Fruit fly (Drosophila melanogaster): ENCODE measurements around the gene bif.

bif gene

DNA sequence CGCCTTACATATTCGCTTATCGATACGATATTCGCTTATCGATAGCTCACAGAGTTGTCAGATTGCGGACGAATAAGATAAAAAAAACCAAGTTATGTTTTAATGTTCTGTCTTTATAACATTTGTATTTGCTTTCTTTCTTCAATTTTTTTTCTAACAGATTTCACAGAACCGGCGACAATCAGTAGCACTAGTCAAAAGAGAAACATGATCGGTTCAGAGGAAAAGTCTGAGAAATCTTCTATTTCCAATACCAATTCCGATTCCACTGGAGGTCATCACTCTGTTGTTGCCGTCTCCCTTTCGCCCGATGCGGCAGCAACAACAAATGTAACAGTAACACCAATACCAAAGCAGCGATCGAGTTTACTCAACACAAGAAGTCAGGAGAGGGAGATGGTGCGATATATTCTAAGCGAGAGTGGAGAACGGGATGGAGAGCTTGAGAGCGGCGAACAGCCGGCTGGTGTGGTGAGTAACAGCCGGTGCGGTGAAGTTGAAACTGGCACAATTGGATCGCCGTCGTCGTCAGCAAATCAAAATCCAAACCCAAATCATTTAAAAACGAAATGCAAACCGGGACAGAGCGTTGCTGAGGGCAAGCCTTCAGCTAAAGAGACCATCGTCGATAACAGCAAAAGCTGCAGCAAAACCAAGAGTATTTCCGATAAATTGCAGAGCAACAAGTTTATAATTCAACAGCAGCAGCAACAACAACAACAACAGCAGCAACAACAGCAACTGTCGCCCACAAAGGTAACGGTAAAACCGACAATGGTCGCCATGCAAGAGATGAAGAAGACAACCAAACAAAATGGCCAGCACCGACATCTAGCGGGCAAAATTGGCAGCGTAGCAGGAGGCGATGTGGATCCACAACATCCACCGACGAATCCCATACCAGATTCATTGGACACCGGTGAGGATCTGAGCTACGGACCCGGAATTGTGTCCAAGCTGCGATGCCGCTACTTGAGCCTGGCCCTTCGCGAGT, 3.1 kb downstream of the bif start (continued):
- TF ChIP-seq crp (GFP tag; optimal IDR thresholded peaks at IDR 0.05), result peak in 1 of 2 experiments; percentile 23
- TF ChIP-seq CG16779 (GFP tag; IDR thresholded peaks at IDR 0.05), result no peak
- TF ChIP-seq p53 (GFP tag; optimal IDR thresholded peaks at IDR 0.05), result no peak
- peak; percentile 75 for TF ChIP-seq fu2 (GFP tag; optimal IDR thresholded peaks at IDR 0.05)
- TF ChIP-seq Abd-B (GFP tag; optimal IDR thresholded peaks at IDR 0.05), result peak; percentile 35
- no peak for TF ChIP-seq CG11723 (GFP tag; optimal IDR thresholded peaks at IDR 0.05)
- no peak for TF ChIP-seq disco-r (GFP tag; optimal IDR thresholded peaks at IDR 0.05)
- peak; percentile 46; the same call in 1 of the 2 replicates for TF ChIP-seq lmd (GFP tag; IDR thresholded peaks at IDR 0.05)
- no peak for TF ChIP-seq Hr39 (optimal IDR thresholded peaks at IDR 0.05)
- peak; percentile 75 for TF ChIP-seq sug (tag; optimal IDR thresholded peaks at IDR 0.05)
- peak; percentile 68 for TF ChIP-seq pros (GFP tag; optimal IDR thresholded peaks at IDR 0.05)
- peak; percentile 71 for TF ChIP-seq Bteb2 (GFP tag; optimal IDR thresholded peaks at IDR 0.05)
- TF ChIP-seq Ravus (GFP tag; IDR thresholded peaks at IDR 0.05), result no peak
- TF ChIP-seq CrebB (tag; optimal IDR thresholded peaks at IDR 0.05), result no peak
- peak; percentile 65 for TF ChIP-seq CG10147 (GFP tag; optimal IDR thresholded peaks at IDR 0.05)
- TF ChIP-seq CG17361 (GFP tag; IDR thresholded peaks at IDR 0.05), result peak; percentile 64
- TF ChIP-seq CG12219 (GFP tag; optimal IDR thresholded peaks at IDR 0.05), result no peak
- TF ChIP-seq rib (GFP tag; IDR thresholded peaks at IDR 0.05), result no peak
- TF ChIP-seq Kr (GFP tag; optimal IDR thresholded peaks at IDR 0.05), result no peak
- peak; percentile 62 for TF ChIP-seq CG3847 (GFP tag; IDR thresholded peaks at IDR 0.05)
- TF ChIP-seq nmo (GFP tag; optimal IDR thresholded peaks at IDR 0.05), result peak; percentile 67
- TF ChIP-seq dan (GFP tag; IDR thresholded peaks at IDR 0.05), result no peak
- peak; percentile 19 for TF ChIP-seq sqz (GFP tag; optimal IDR thresholded peaks at IDR 0.05)
- peak; percentile 64; the same call in 1 of the 2 replicates for TF ChIP-seq wdn (GFP tag; IDR thresholded peaks at IDR 0.05)
- TF ChIP-seq tio (GFP tag; optimal IDR thresholded peaks at IDR 0.05), result no peak
- TF ChIP-seq CG10959 (GFP tag; IDR thresholded peaks at IDR 0.05), result no peak
- peak; percentile 23 for TF ChIP-seq CG17385 (GFP tag; optimal IDR thresholded peaks at IDR 0.05)
- TF ChIP-seq Dbx (GFP tag; IDR thresholded peaks at IDR 0.05), result peak; percentile 63; the same call in 2 of the 3 replicates
- TF ChIP-seq gcm2 (GFP tag; optimal IDR thresholded peaks at IDR 0.05), result no peak
- no peak for TF ChIP-seq Gug (GFP tag; IDR thresholded peaks at IDR 0.05)
- TF ChIP-seq CG17802 (tag; optimal IDR thresholded peaks at IDR 0.05), result no peak
- TF ChIP-seq zf30C (GFP tag; optimal IDR thresholded peaks at IDR 0.05), result no peak
- peak; percentile 16 for TF ChIP-seq psq (GFP tag; optimal IDR thresholded peaks at IDR 0.05)
- peak; percentile 78 for TF ChIP-seq gem (tag; optimal IDR thresholded peaks at IDR 0.05)
- peak; percentile 71 for TF ChIP-seq CG3281 (GFP tag; optimal IDR thresholded peaks at IDR 0.05)
- peak; percentile 69 for TF ChIP-seq CG7786 (GFP tag; optimal IDR thresholded peaks at IDR 0.05)
- no peak for TF ChIP-seq C15 (GFP tag; IDR thresholded peaks at IDR 0.05)
- TF ChIP-seq Deaf1 (tag; optimal IDR thresholded peaks at IDR 0.05), result peak; percentile 49
- no peak for TF ChIP-seq CG8765 (GFP tag; IDR thresholded peaks at IDR 0.05)
- TF ChIP-seq danr (GFP tag; IDR thresholded peaks at IDR 0.05), result no peak
- no peak for TF ChIP-seq CG8359 (GFP tag; optimal IDR thresholded peaks at IDR 0.05; ENCODE audit: borderline replicate concordance)
- TF ChIP-seq Fer1 (GFP tag; optimal IDR thresholded peaks at IDR 0.05), result peak; percentile 71
- TF ChIP-seq salm (tag; optimal IDR thresholded peaks at IDR 0.05), result no peak
- no peak for TF ChIP-seq CG3407 (GFP tag; optimal IDR thresholded peaks at IDR 0.05)
- TF ChIP-seq dysf (GFP tag; IDR thresholded peaks at IDR 0.05), result peak; percentile 48; the same call in 2 of the 3 replicates
- no peak for TF ChIP-seq CG7745 (tag; optimal IDR thresholded peaks at IDR 0.05)
- peak; percentile 67; the same call in 1 of the 2 replicates for TF ChIP-seq unc-4 (GFP tag; IDR thresholded peaks at IDR 0.05; ENCODE audit: partially characterized antibody)
- TF ChIP-seq CG15269 (tag; optimal IDR thresholded peaks at IDR 0.05), result peak; percentile 69

Measured in whole organism, embryonic.